Worm (Caenorhabditis elegans): ENCODE data around the gene C33F10.12.
"Not testable (repeated sequence)": the region's sequence is repeated elsewhere in the genome, so short reads cannot be mapped to it uniquely, and the experiment has no call there.

C33F10.12 gene

ce11 chrII:4872359-4872758 is 34.8 kb upstream of the C33F10.12 start:
- TF ChIP-seq tab-1 (GFP tag; IDR thresholded peaks at IDR 0.05): 0 out of 2 replicates have a peak, but pooled peaks have one; percentile 60
- 0 out of 2 replicates have a peak, but pooled peaks have one; percentile 9 for TF ChIP-seq ref-1 (GFP tag; conservative IDR thresholded peaks at IDR 0.05)

ce11 chrII:4871834-4872233 is 34.3 kb upstream of the C33F10.12 start:
- TF ChIP-seq T22C8.4 (GFP tag; IDR thresholded peaks at IDR 0.05): no peak
- TF ChIP-seq flt-1 (GFP tag; IDR thresholded peaks at IDR 0.05): no peak
- TF ChIP-seq med-1 (GFP tag; optimal IDR thresholded peaks at IDR 0.05; ENCODE audit: insufficient read depth): no peak
- TF ChIP-seq ref-1 (GFP tag; conservative IDR thresholded peaks at IDR 0.05): no peak
- TF ChIP-seq tab-1 (GFP tag; IDR thresholded peaks at IDR 0.05): no peak
- no peak for TF ChIP-seq ztf-23 (GFP tag; IDR thresholded peaks at IDR 0.05)
- TF ChIP-seq cog-1 (tag; optimal IDR thresholded peaks at IDR 0.05): no peak
- TF ChIP-seq klf-2 (GFP tag; conservative IDR thresholded peaks at IDR 0.05): no peak
- TF ChIP-seq ztf-29 (GFP tag; IDR thresholded peaks at IDR 0.05): no peak

ce11 chrII:4870691-4871090 is 33.1 kb upstream of the C33F10.12 start, which contains the start of gene col-20:
Gene col-20, minus strand, starts transcription at chrII:4870791.
- no peak for TF ChIP-seq med-1 (GFP tag; optimal IDR thresholded peaks at IDR 0.05; ENCODE audit: insufficient read depth)

ce11 chrII:4869793-4870343 is 32.3 kb upstream of the C33F10.12 start:
- no peak for TF ChIP-seq flt-1 (GFP tag; IDR thresholded peaks at IDR 0.05)
- no peak for TF ChIP-seq tab-1 (GFP tag; IDR thresholded peaks at IDR 0.05)
- no peak for TF ChIP-seq med-1 (GFP tag; optimal IDR thresholded peaks at IDR 0.05; ENCODE audit: insufficient read depth)
- TF ChIP-seq cog-1 (tag; optimal IDR thresholded peaks at IDR 0.05): no peak
- TF ChIP-seq ref-1 (GFP tag; conservative IDR thresholded peaks at IDR 0.05): no peak
- TF ChIP-seq ztf-23 (GFP tag; IDR thresholded peaks at IDR 0.05): no peak
- TF ChIP-seq ztf-29 (GFP tag; IDR thresholded peaks at IDR 0.05): no peak

ce11 chrII:4867476-4867875 is 29.9 kb upstream of the C33F10.12 start, which contains the start of gene col-17:
Gene col-17, minus strand, starts transcription at chrII:4867576.
- no peak for TF ChIP-seq ztf-23 (GFP tag; IDR thresholded peaks at IDR 0.05)
- no peak for TF ChIP-seq med-1 (GFP tag; optimal IDR thresholded peaks at IDR 0.05; ENCODE audit: insufficient read depth)
- no peak for TF ChIP-seq klf-2 (GFP tag; conservative IDR thresholded peaks at IDR 0.05)
- TF ChIP-seq ref-1 (GFP tag; conservative IDR thresholded peaks at IDR 0.05): no peak
- TF ChIP-seq cog-1 (tag; optimal IDR thresholded peaks at IDR 0.05): no peak
- TF ChIP-seq flt-1 (GFP tag; IDR thresholded peaks at IDR 0.05): no peak
- TF ChIP-seq T22C8.4 (GFP tag; IDR thresholded peaks at IDR 0.05): no peak
- TF ChIP-seq tab-1 (GFP tag; IDR thresholded peaks at IDR 0.05): no peak
- TF ChIP-seq ztf-29 (GFP tag; IDR thresholded peaks at IDR 0.05): no peak

- 0 out of 2 replicates have a peak, but pooled peaks have one; percentile 13 for TF ChIP-seq flt-1 (GFP tag; IDR thresholded peaks at IDR 0.05)
Observed at ce11 chrII:4866819-4867218, 29.3 kb upstream of the C33F10.12 start.

- TF ChIP-seq klf-2 (GFP tag; conservative IDR thresholded peaks at IDR 0.05) (no peak), cog-1 (tag; optimal IDR thresholded peaks at IDR 0.05) (no peak), flt-1 (GFP tag; IDR thresholded peaks at IDR 0.05) (no peak), T22C8.4 (GFP tag; IDR thresholded peaks at IDR 0.05) (no peak), ztf-29 (GFP tag; IDR thresholded peaks at IDR 0.05) (no peak), ztf-23 (GFP tag; IDR thresholded peaks at IDR 0.05) (no peak), ref-1 (GFP tag; conservative IDR thresholded peaks at IDR 0.05) (no peak), med-1 (GFP tag; optimal IDR thresholded peaks at IDR 0.05; ENCODE audit: insufficient read depth) (no peak), tab-1 (GFP tag; IDR thresholded peaks at IDR 0.05) (no peak)
Observed at ce11 chrII:4866045-4866444, 28.5 kb upstream of the C33F10.12 start.

ce11 chrII:4863357-4863756 is 25.8 kb upstream of the C33F10.12 start, which contains the start of the genes mpst-4 and F11G11.14:
Gene mpst-4, minus strand, starts transcription at chrII:4863457.
Gene F11G11.14, plus strand, starts transcription at chrII:4863681.
- no peak for TF ChIP-seq ztf-29 (GFP tag; IDR thresholded peaks at IDR 0.05)
- TF ChIP-seq flt-1 (GFP tag; IDR thresholded peaks at IDR 0.05): no peak
- no peak for TF ChIP-seq tab-1 (GFP tag; IDR thresholded peaks at IDR 0.05)
- TF ChIP-seq med-1 (GFP tag; optimal IDR thresholded peaks at IDR 0.05; ENCODE audit: insufficient read depth): no peak
- TF ChIP-seq ref-1 (GFP tag; conservative IDR thresholded peaks at IDR 0.05): no peak
- TF ChIP-seq cog-1 (tag; optimal IDR thresholded peaks at IDR 0.05): no peak
- no peak for TF ChIP-seq T22C8.4 (GFP tag; IDR thresholded peaks at IDR 0.05)
- TF ChIP-seq klf-2 (GFP tag; conservative IDR thresholded peaks at IDR 0.05): no peak
- no peak for TF ChIP-seq ztf-23 (GFP tag; IDR thresholded peaks at IDR 0.05)

ce11 chrII:4860260-4860659 is 22.7 kb upstream of the C33F10.12 start, which contains the start of the genes nspd-5 and F11G11.4:
Gene nspd-5, minus strand, starts transcription at chrII:4860360.
Gene F11G11.4, plus strand, starts transcription at chrII:4860594.
- not testable (repeated sequence) for TF ChIP-seq med-1 (GFP tag; optimal IDR thresholded peaks at IDR 0.05; ENCODE audit: insufficient read depth); ztf-29 (GFP tag; IDR thresholded peaks at IDR 0.05); ref-1 (GFP tag; conservative IDR thresholded peaks at IDR 0.05)

ce11 chrII:4858906-4859411 is 21.4 kb upstream of the C33F10.12 start:
- no peak for TF ChIP-seq cog-1 (tag; optimal IDR thresholded peaks at IDR 0.05)
- TF ChIP-seq ztf-29 (GFP tag; IDR thresholded peaks at IDR 0.05): no peak
- TF ChIP-seq tab-1 (GFP tag; IDR thresholded peaks at IDR 0.05): no peak
- no peak for TF ChIP-seq flt-1 (GFP tag; IDR thresholded peaks at IDR 0.05)
